Fruit fly (Drosophila melanogaster): Measurements from ENCODE around the gene Bet3.

DNA sequence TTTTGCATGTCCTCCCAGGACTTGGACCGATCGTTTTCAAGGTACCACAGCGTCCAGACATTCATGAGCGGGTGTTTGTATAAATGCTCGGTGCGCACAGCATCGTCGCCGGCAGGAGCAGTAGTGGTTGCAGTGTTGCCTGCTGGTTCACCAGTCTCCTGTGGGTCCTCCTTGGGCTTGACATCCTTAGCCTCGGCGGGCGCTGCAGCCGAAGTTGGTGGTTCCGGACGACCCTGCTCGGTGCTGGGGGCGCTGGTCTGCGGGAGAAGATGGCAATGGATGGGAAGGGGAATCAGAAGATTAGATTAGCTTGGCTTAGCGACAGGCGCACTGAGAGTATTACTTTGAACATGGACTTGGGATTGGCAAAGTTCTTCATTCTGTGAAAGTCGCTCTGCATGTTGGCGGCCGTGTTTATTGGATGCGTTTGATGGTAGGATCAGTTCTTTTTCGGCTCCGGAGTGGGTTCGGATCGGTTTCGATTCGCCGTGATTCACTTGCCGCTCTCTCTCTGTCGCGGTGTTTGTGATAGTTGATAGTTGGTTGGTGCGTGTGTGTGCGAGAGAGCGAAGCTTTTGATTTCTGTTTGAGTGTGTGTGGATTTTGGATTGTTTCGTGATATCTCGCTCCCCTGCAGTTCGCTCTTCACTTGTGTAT lies 41.2 kb downstream of the Bet3 start:
- TF ChIP-seq psq (optimal IDR thresholded peaks at IDR 0.05) (no peak), ttk (optimal IDR thresholded peaks at IDR 0.05) (no peak), h (optimal IDR thresholded peaks at IDR 0.05) (no peak), insv (optimal IDR thresholded peaks at IDR 0.05) (no peak), Myc (optimal IDR thresholded peaks at IDR 0.05) (no peak), Sin3A (optimal IDR thresholded peaks at IDR 0.05) (no peak)

Data from Kc167 (cell line).